Worm (Caenorhabditis elegans) whole organism, young adult: ENCODE measurements around the gene fbxa-81.
A peak's percentile ranks its signal among the peaks of the same experiment; 100 is the strongest.

Source experiments
- B0261.1 ChIP-seq: sonication (generic microtip); optimal IDR thresholded peaks from 2 replicates; lab custom pipeline; 2016; ENCODE audit warnings: mild to moderate bottlenecking, missing genetic modification characterization, moderate library complexity, missing compliant biosample characterization
- B0336.3 ChIP-seq: fragments of 200-800 bp; sonication (Bioruptor generic); IDR thresholded peaks from 2 replicates; pipeline ENCODE4 v1.3.6; 2022; ENCODE audit warnings: missing genetic modification characterization, missing compliant biosample characterization
- C17E4.6 ChIP-seq: fragments of 200-800 bp; sonication (Bioruptor generic); IDR thresholded peaks from 2 replicates; pipeline ENCODE4 v1.3.6; 2022; ENCODE audit warnings: missing genetic modification reagents, missing genetic modification characterization, missing compliant biosample characterization
- F22D6.2 ChIP-seq: sonication (generic microtip); optimal IDR thresholded peaks from 2 replicates; lab custom pipeline; 2016; ENCODE audit warnings: mild to moderate bottlenecking, missing genetic modification characterization, missing compliant biosample characterization
- F33H1.4 ChIP-seq: fragments of 200-800 bp; sonication (Bioruptor generic); IDR thresholded peaks from 2 replicates; pipeline ENCODE4 v1.3.6; 2022; ENCODE audit warnings: missing genetic modification reagents, missing genetic modification characterization, missing compliant biosample characterization
- F52B5.7 ChIP-seq: sonication (generic microtip); optimal IDR thresholded peaks from 2 replicates; lab custom pipeline; 2016; ENCODE audit warnings: mild to moderate bottlenecking, missing genetic modification characterization, missing compliant biosample characterization
- F55B11.4 ChIP-seq: sonication (generic microtip); optimal IDR thresholded peaks from 2 replicates; lab custom pipeline; 2016; ENCODE audit warnings: missing compliant biosample characterization, missing genetic modification characterization, borderline replicate concordance; ENCODE audit not compliant: insufficient read depth
- F57A8.1 ChIP-seq: fragments of 200-800 bp; sonication (Bioruptor generic); optimal IDR thresholded peaks from 2 replicates; lab custom pipeline; 2018; ENCODE audit warnings: mild to moderate bottlenecking, missing genetic modification characterization, moderate library complexity, missing compliant biosample characterization
- Y53F4B.3 ChIP-seq: fragments of 200-800 bp; sonication (Bioruptor generic); IDR thresholded peaks from 2 replicates; pipeline ENCODE4 v1.3.6; 2022; ENCODE audit warnings: missing genetic modification reagents, missing genetic modification characterization, missing compliant biosample characterization
- attf-3 ChIP-seq: fragments of 200-800 bp; sonication (Bioruptor generic); conservative IDR thresholded peaks from 2 replicates; pipeline ENCODE4 v1.3.6; 2022; ENCODE audit warnings: missing genetic modification reagents, missing genetic modification characterization, missing compliant biosample characterization
- attf-5 ChIP-seq: fragments of 200-800 bp; sonication (Bioruptor generic); optimal IDR thresholded peaks from 2 replicates; lab custom pipeline; 2018; ENCODE audit warnings: mild to moderate bottlenecking, missing genetic modification characterization, missing compliant biosample characterization
- attf-6 ChIP-seq: fragments of 200-800 bp; sonication (Bioruptor generic); IDR thresholded peaks from 2 replicates; pipeline ENCODE4 v1.3.6; 2022; ENCODE audit warnings: missing genetic modification reagents, missing genetic modification characterization, missing compliant biosample characterization
- bed-2 ChIP-seq: fragments of 200-800 bp; sonication (Bioruptor generic); IDR thresholded peaks from 2 replicates; pipeline ENCODE4 v1.3.6; 2022; ENCODE audit warnings: missing genetic modification reagents, missing genetic modification characterization, missing compliant biosample characterization
- cebp-1 ChIP-seq, 2 experiments: fragments of 200-800 bp in 1 of 2; sonication (Bioruptor generic) in 1 of 2; sonication (generic microtip) in 1 of 2; IDR thresholded peaks in 1 of 2; optimal IDR thresholded peaks in 1 of 2; 2 replicates each; pipeline versions ENCODE4 v1.3.6 to Lab custom; 2017 to 2022; ENCODE audit warnings: missing compliant biosample characterization in 2 of 2, missing genetic modification characterization in 2 of 2, mild to moderate bottlenecking in 1 of 2, missing genetic modification reagents in 1 of 2, moderate library complexity in 1 of 2
- ceh-40 ChIP-seq: fragments of 200-800 bp; sonication (Bioruptor generic); IDR thresholded peaks from 2 replicates; pipeline ENCODE4 v1.3.6; 2022; ENCODE audit warnings: missing genetic modification characterization, missing compliant biosample characterization
- die-1 ChIP-seq: sonication (generic microtip); optimal IDR thresholded peaks from 2 replicates; lab custom pipeline; 2016; ENCODE audit warnings: missing genotype, mild to moderate bottlenecking, missing genetic modification characterization, missing compliant biosample characterization
- efl-1 ChIP-seq: fragments of 150-350 bp; optimal IDR thresholded peaks from 2 replicates; lab custom pipeline; 2014; ENCODE audit warnings: missing biosample characterization, missing genetic modification reagents, missing genetic modification characterization
- ets-4 ChIP-seq: fragments of 200-800 bp; sonication (Bioruptor generic); optimal IDR thresholded peaks from 2 replicates; lab custom pipeline; 2018; ENCODE audit warnings: mild to moderate bottlenecking, missing genetic modification characterization, missing compliant biosample characterization
- hlh-12 ChIP-seq: sonication (generic microtip); optimal IDR thresholded peaks from 2 replicates; lab custom pipeline; 2016; ENCODE audit warnings: missing genetic modification characterization, missing compliant biosample characterization
- hrde-1 ChIP-seq: sonication (generic microtip); optimal IDR thresholded peaks from 2 replicates; lab custom pipeline; 2016; ENCODE audit warnings: missing genetic modification characterization, mild to moderate bottlenecking, missing compliant biosample characterization, moderate library complexity, missing genotype, missing genetic modification reagents, borderline replicate concordance
- let-607 ChIP-seq, 2 experiments: fragments of 200-800 bp in 1 of 2; sonication (Bioruptor generic) in 1 of 2; sonication (generic microtip) in 1 of 2; optimal IDR thresholded peaks; 2 replicates each; lab custom pipeline; 2016 to 2018; ENCODE audit warnings: mild to moderate bottlenecking in 2 of 2, missing compliant biosample characterization in 2 of 2, missing genetic modification characterization in 2 of 2, moderate library complexity in 2 of 2, missing genotype in 1 of 2
- lin-40 ChIP-seq: sonication (generic microtip); optimal IDR thresholded peaks from 2 replicates; lab custom pipeline; 2016; ENCODE audit warnings: missing genetic modification characterization, mild to moderate bottlenecking, missing compliant biosample characterization, missing genotype, missing genetic modification reagents
- lsy-27 ChIP-seq: sonication (generic microtip); optimal IDR thresholded peaks from 2 replicates; lab custom pipeline; 2017; ENCODE audit warnings: missing genetic modification characterization, mild to moderate bottlenecking, missing compliant biosample characterization, antibody characterized with exemption, missing genotype, borderline replicate concordance; ENCODE audit not compliant: insufficient read depth
- madf-10 ChIP-seq: sonication (generic microtip); optimal IDR thresholded peaks from 2 replicates; lab custom pipeline; 2016; ENCODE audit warnings: mild to moderate bottlenecking, missing genetic modification characterization, missing compliant biosample characterization
- madf-6 ChIP-seq: fragments of 200-800 bp; sonication (Bioruptor generic); IDR thresholded peaks from 2 replicates; pipeline ENCODE4 v1.3.6; 2022; ENCODE audit warnings: missing genetic modification reagents, missing genetic modification characterization, missing compliant biosample characterization
- madf-8 ChIP-seq: fragments of 200-800 bp; sonication (Bioruptor generic); conservative IDR thresholded peaks from 2 replicates; pipeline ENCODE4 v1.3.6; 2022; ENCODE audit warnings: missing genetic modification reagents, missing genetic modification characterization, missing compliant biosample characterization
- mes-4 ChIP-seq: sonication (generic microtip); optimal IDR thresholded peaks from 2 replicates; lab custom pipeline; 2016; ENCODE audit warnings: missing genotype, missing genetic modification characterization, missing compliant biosample characterization
- nhr-80 ChIP-seq: sonication (generic microtip); optimal IDR thresholded peaks from 2 replicates; lab custom pipeline; 2016; ENCODE audit warnings: missing genetic modification characterization, missing compliant biosample characterization
- pha-4 ChIP-seq: fragments of 150-350 bp; sonication (generic microtip); optimal IDR thresholded peaks from 2 replicates; lab custom pipeline; 2014; ENCODE audit warnings: missing biosample characterization, missing genetic modification reagents, missing genetic modification characterization
- rcor-1 ChIP-seq: fragments of 200-800 bp; sonication (Bioruptor generic); IDR thresholded peaks from 2 replicates; pipeline ENCODE4 v1.3.6; 2022; ENCODE audit warnings: missing genetic modification reagents, missing genetic modification characterization, missing compliant biosample characterization
- sdz-38 ChIP-seq: sonication (generic microtip); optimal IDR thresholded peaks from 2 replicates; lab custom pipeline; 2016; ENCODE audit warnings: missing genotype, missing genetic modification characterization, missing compliant biosample characterization
- snpc-4 ChIP-seq, 5 experiments: fragments of 150-350 bp in 1 of 5; sonication (generic microtip) in 4 of 5; optimal IDR thresholded peaks; 2 replicates each; lab custom pipeline; 2014 to 2018; ENCODE audit warnings: missing genetic modification characterization in 5 of 5, missing biosample characterization in 3 of 5, antibody characterized with exemption in 2 of 5, mild to moderate bottlenecking in 2 of 5, missing compliant biosample characterization in 2 of 5, missing genotype in 2 of 5, moderate library complexity in 2 of 5, missing genetic modification reagents in 1 of 5
- somi-1 ChIP-seq: fragments of 200-800 bp; sonication (Bioruptor generic); optimal IDR thresholded peaks from 2 replicates; lab custom pipeline; 2018; ENCODE audit warnings: mild to moderate bottlenecking, missing genetic modification characterization, missing compliant biosample characterization
- tbp1 ChIP-seq: fragments of 200-800 bp; sonication (Bioruptor generic); optimal IDR thresholded peaks from 2 replicates; lab custom pipeline; 2018; ENCODE audit warnings: mild to moderate bottlenecking, missing genetic modification characterization, missing compliant biosample characterization
- tlf-1 ChIP-seq: fragments of 200-800 bp; sonication (Bioruptor generic); optimal IDR thresholded peaks from 2 replicates; lab custom pipeline; 2018; ENCODE audit warnings: mild to moderate bottlenecking, missing genetic modification characterization, missing compliant biosample characterization
- unc-62 ChIP-seq: fragments of 150-350 bp; optimal IDR thresholded peaks from 2 replicates; lab custom pipeline; 2014; ENCODE audit warnings: missing biosample characterization, missing genetic modification reagents, missing genetic modification characterization
- xnd-1 ChIP-seq: sonication (generic microtip); optimal IDR thresholded peaks from 2 replicates; lab custom pipeline; 2016; ENCODE audit warnings: missing genotype, missing genetic modification reagents, missing genetic modification characterization, missing compliant biosample characterization
- zfh-2 ChIP-seq: fragments of 200-800 bp; sonication (Bioruptor generic); conservative IDR thresholded peaks from 2 replicates; pipeline ENCODE4 v1.3.6; 2022; ENCODE audit warnings: missing genetic modification reagents, missing genetic modification characterization, missing compliant biosample characterization
- zim-3 ChIP-seq: sonication (generic microtip); optimal IDR thresholded peaks from 2 replicates; lab custom pipeline; 2017; ENCODE audit warnings: mild to moderate bottlenecking, missing genetic modification characterization, moderate library complexity, missing compliant biosample characterization
- ztf-26 ChIP-seq: sonication (generic microtip); optimal IDR thresholded peaks from 2 replicates; lab custom pipeline; 2017; ENCODE audit warnings: missing genetic modification characterization, missing compliant biosample characterization
- ztf-3 ChIP-seq: fragments of 200-800 bp; sonication (Bioruptor generic); optimal IDR thresholded peaks from 2 replicates; lab custom pipeline; 2018; ENCODE audit warnings: mild to moderate bottlenecking, missing genetic modification characterization, missing compliant biosample characterization

fbxa-81 gene

DNA sequence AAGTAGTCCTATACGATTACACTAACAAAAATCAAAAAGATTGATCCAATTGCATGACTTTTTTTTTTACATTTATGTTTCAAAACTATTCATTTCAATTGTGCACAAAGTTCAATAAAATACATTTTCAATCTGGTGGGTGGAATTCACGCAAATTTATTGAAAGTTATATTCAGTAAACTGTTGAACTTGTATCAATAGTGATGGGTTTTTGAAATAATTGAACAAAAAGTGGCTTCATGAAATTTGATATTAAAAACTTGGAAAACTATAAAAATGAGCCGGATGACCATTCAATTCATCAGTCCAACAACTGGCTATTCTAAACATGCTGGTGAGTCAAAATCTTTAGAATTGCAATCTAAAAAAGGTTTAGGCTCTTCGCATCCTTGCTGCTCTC lies 18.6 kb downstream of the fbxa-81 start, which contains the start of gene nspc-16:
TSS of gene nspc-16 (plus strand) at position 301 of the 400 bp plus-strand sequence.
- no peak for TF ChIP-seq nhr-80 (tag; lab: Kevin White, UChicago)
- no peak for TF ChIP-seq zfh-2
- no peak for TF ChIP-seq hrde-1
- TF ChIP-seq F55B11.4 (tag; lab: Kevin White, UChicago), result no peak
- no peak for TF ChIP-seq mes-4
- TF ChIP-seq F22D6.2 (tag; lab: Kevin White, UChicago), result no peak
- TF ChIP-seq F33H1.4 (GFP tag; lab: Robert Waterston, UW), result no peak
- TF ChIP-seq cebp-1 (GFP tag; IDR thresholded peaks at IDR 0.05; lab: Robert Waterston, UW), result no peak
- TF ChIP-seq cebp-1 (tag; optimal IDR thresholded peaks at IDR 0.05; lab: Kevin White, UChicago), result no peak
- TF ChIP-seq rcor-1 (GFP tag; lab: Robert Waterston, UW), result no peak
- no peak for TF ChIP-seq bed-2 (GFP tag; lab: Robert Waterston, UW)
- no peak for TF ChIP-seq hlh-12 (tag; lab: Kevin White, UChicago)
- no peak for TF ChIP-seq somi-1

DNA sequence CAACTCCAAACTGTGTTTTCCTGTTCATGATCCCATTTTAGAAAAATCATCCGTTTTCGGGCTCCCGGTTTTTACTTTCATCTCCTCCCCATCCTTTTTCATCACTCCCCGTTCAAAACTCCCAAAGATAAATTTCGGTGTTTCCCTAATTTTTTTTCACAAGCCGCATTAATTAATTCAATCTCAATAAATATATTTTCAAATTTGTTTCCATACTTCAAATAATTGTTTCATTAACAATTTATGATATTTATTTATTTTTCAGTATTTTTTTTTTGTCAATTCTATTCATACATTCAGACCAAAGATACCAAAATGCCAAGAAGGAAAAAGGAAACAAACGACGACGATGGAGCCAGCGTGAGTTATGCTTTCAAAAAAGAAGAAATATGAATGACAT lies 21.4 kb downstream of the fbxa-81 start, which contains the start of gene D1025.1:
TSS of gene D1025.1 (plus strand) at position 301 of the 400 bp plus-strand sequence.
- TF ChIP-seq ceh-40 (no peak), B0261.1 (tag; lab: Kevin White, UChicago) (no peak), madf-6 (GFP tag; lab: Robert Waterston, UW) (no peak), madf-8 (GFP tag; lab: Robert Waterston, UW) (no peak), attf-6 (no peak), tlf-1 (GFP tag; lab: Kevin White, UChicago) (no peak), attf-5 (GFP tag; lab: Kevin White, UChicago) (no peak), efl-1 (GFP tag; lab: Kevin White, UChicago) (no peak), ztf-26 (tag; lab: Kevin White, UChicago) (no peak), xnd-1 (tag; lab: Kevin White, UChicago) (no peak), madf-10 (tag; lab: Kevin White, UChicago) (no peak), C17E4.6 (GFP tag; lab: Robert Waterston, UW) (no peak), F57A8.1 (GFP tag; lab: Kevin White, UChicago) (no peak), Y53F4B.3 (GFP tag; lab: Robert Waterston, UW) (no peak), pha-4 (tag; lab: Kevin White, UChicago) (no peak), let-607 (tag; optimal IDR thresholded peaks at IDR 0.05; lab: Kevin White, UChicago) (no peak), ztf-3 (GFP tag; lab: Kevin White, UChicago) (no peak), attf-3 (GFP tag; lab: Robert Waterston, UW) (no peak), zim-3 (tag; lab: Kevin White, UChicago) (no peak), lin-40 (tag; lab: Kevin White, UChicago) (no peak)

ce11 chrX:14517842-14518241 lies 24.1 kb downstream of the fbxa-81 start:
- TF ChIP-seq tbp1 (GFP tag; lab: Kevin White, UChicago) (no peak), sdz-38 (tag; lab: Kevin White, UChicago) (no peak), B0336.3 (GFP tag; lab: Robert Waterston, UW) (no peak), Y53F4B.3 (GFP tag; lab: Robert Waterston, UW) (no peak), unc-62 (no peak), die-1 (no peak), F22D6.2 (tag; lab: Kevin White, UChicago) (no peak), lsy-27 (tag; lab: Kevin White, UChicago) (no peak), let-607 (tag; optimal IDR thresholded peaks at IDR 0.05; lab: Kevin White, UChicago) (no peak), attf-3 (GFP tag; lab: Robert Waterston, UW) (no peak), zfh-2 (peak; percentile 60; the same call in 1 of the 2 replicates), F52B5.7 (tag; lab: Kevin White, UChicago) (no peak), ets-4 (GFP tag; lab: Kevin White, UChicago) (no peak), rcor-1 (GFP tag; lab: Robert Waterston, UW) (no peak), snpc-4 (GFP tag; optimal IDR thresholded peaks at IDR 0.05; lab: Kevin White, UChicago) (no peak), snpc-4 (tag; optimal IDR thresholded peaks at IDR 0.05; lab: Kevin White, UChicago) (peak in 2 of 4 experiments; percentile 41 to 66)
